Worm (Caenorhabditis elegans): Measurements from ENCODE around the gene znf-622.

Gene znf-622

ce11 chrIII:6355359-6355758, 26.1 kb upstream of the znf-622 start:
- TF ChIP-seq akir-1 (GFP tag; optimal IDR thresholded peaks at IDR 0.05) (no peak), fkh-3 (tag; optimal IDR thresholded peaks at IDR 0.05) (no peak), die-1 (tag; optimal IDR thresholded peaks at IDR 0.05) (no peak), pbrm-1 (GFP tag; IDR thresholded peaks at IDR 0.05) (no peak), B0019.2 (GFP tag; conservative IDR thresholded peaks at IDR 0.05) (no peak), rpc-1 (optimal IDR thresholded peaks at IDR 0.05) (no peak), rpc-1 (tag; optimal IDR thresholded peaks at IDR 0.05) (no peak)

DNA sequence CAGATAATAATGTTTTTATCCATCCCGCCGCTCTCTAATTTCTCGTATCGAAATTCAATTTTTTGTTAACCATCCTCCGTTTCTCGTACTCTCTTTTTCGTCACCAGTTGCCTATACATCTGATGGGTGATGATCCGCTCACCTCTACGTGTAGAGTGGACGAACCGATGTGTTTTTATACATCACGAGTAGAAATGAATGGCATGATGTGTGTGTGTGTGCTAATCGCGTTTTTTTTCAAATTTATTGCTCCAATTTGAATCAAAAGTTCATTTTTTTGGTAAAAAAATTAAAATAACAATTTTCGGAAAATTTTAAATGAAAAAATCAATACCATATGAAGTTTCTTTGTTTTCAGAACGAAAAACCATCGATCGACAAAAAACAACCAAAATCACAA, 25.4 kb upstream of the znf-622 start:
- TF ChIP-seq F55B11.4 (tag; optimal IDR thresholded peaks at IDR 0.05; ENCODE audit: borderline replicate concordance, insufficient read depth): no peak
- TF ChIP-seq somi-1 (GFP tag; optimal IDR thresholded peaks at IDR 0.05): no peak
- 0 out of 2 replicates have a peak, but pooled peaks have one; percentile 19 for TF ChIP-seq cebp-1 (GFP tag; IDR thresholded peaks at IDR 0.05)
- no peak for TF ChIP-seq cebp-1 (tag; optimal IDR thresholded peaks at IDR 0.05)
- no peak for TF ChIP-seq bed-1 (GFP tag; IDR thresholded peaks at IDR 0.05)

- no peak for TF ChIP-seq egl-44 (GFP tag; IDR thresholded peaks at IDR 0.05)
- TF ChIP-seq cebp-1 (GFP tag; IDR thresholded peaks at IDR 0.05): no peak
- TF ChIP-seq cebp-1 (tag; optimal IDR thresholded peaks at IDR 0.05): no peak
- TF ChIP-seq snpc-1.1 (tag; optimal IDR thresholded peaks at IDR 0.05; ENCODE audit: insufficient read depth): no peak
- no peak for TF ChIP-seq B0019.2 (GFP tag; conservative IDR thresholded peaks at IDR 0.05)
- TF ChIP-seq nfyb-1 (GFP tag; IDR thresholded peaks at IDR 0.05): no peak
- TF ChIP-seq akir-1 (GFP tag; optimal IDR thresholded peaks at IDR 0.05): no peak
- TF ChIP-seq K12H6.12 (tag; optimal IDR thresholded peaks at IDR 0.05): no peak
- no peak for TF ChIP-seq F52B5.7 (tag; optimal IDR thresholded peaks at IDR 0.05)
- no peak for TF ChIP-seq mxl-1 (tag; optimal IDR thresholded peaks at IDR 0.05)
- no peak for TF ChIP-seq T07F8.4 (tag; optimal IDR thresholded peaks at IDR 0.05)
- TF ChIP-seq nhr-120 (GFP tag; IDR thresholded peaks at IDR 0.05): no peak
- no peak for TF ChIP-seq atf-7 (tag; optimal IDR thresholded peaks at IDR 0.05)
- TF ChIP-seq him-1 (tag; optimal IDR thresholded peaks at IDR 0.05): no peak
- no peak for TF ChIP-seq nhr-80 (tag; optimal IDR thresholded peaks at IDR 0.05)
- no peak for TF ChIP-seq unc-130 (GFP tag; optimal IDR thresholded peaks at IDR 0.05)
- TF ChIP-seq Y56A3A.18 (GFP tag; IDR thresholded peaks at IDR 0.05): no peak
- TF ChIP-seq nfya-1 (tag; optimal IDR thresholded peaks at IDR 0.05; ENCODE audit: borderline replicate concordance, insufficient read depth): no peak
- TF ChIP-seq tbp1 (GFP tag; optimal IDR thresholded peaks at IDR 0.05): no peak
- TF ChIP-seq madf-3 (GFP tag; IDR thresholded peaks at IDR 0.05): no peak
These were observed 24.7 kb upstream of the znf-622 start for ce11 chrIII:6356764-6357163.

- no peak for TF ChIP-seq Y56A3A.18 (GFP tag; IDR thresholded peaks at IDR 0.05)
- no peak for TF ChIP-seq snpc-3.4 (tag; optimal IDR thresholded peaks at IDR 0.05)
- no peak for TF ChIP-seq F22D6.2 (tag; optimal IDR thresholded peaks at IDR 0.05)
- TF ChIP-seq bed-2 (GFP tag; IDR thresholded peaks at IDR 0.05): no peak
- no peak for TF ChIP-seq dox-1 (GFP tag; IDR thresholded peaks at IDR 0.05)
- no peak for TF ChIP-seq repo-1 (tag; optimal IDR thresholded peaks at IDR 0.05)
- TF ChIP-seq ets-4 (GFP tag; optimal IDR thresholded peaks at IDR 0.05): no peak
- TF ChIP-seq pha-4 (tag; optimal IDR thresholded peaks at IDR 0.05): no peak
- no peak for TF ChIP-seq athp-1 (tag; optimal IDR thresholded peaks at IDR 0.05)
- no peak for TF ChIP-seq nhr-179 (tag; optimal IDR thresholded peaks at IDR 0.05)
- no peak for TF ChIP-seq egl-18 (GFP tag; IDR thresholded peaks at IDR 0.05)
- no peak for TF ChIP-seq Y67H2A.10 (GFP tag; conservative IDR thresholded peaks at IDR 0.05)
- TF ChIP-seq C17E4.6 (GFP tag; IDR thresholded peaks at IDR 0.05): no peak
- TF ChIP-seq ccch-3 (GFP tag; optimal IDR thresholded peaks at IDR 0.05): no peak
- no peak for TF ChIP-seq fkh-3 (tag; optimal IDR thresholded peaks at IDR 0.05)
- no peak for TF ChIP-seq hrde-1 (tag; optimal IDR thresholded peaks at IDR 0.05; ENCODE audit: borderline replicate concordance)
- TF ChIP-seq hmg-1.2 (GFP tag; IDR thresholded peaks at IDR 0.05): no peak
- no peak for TF ChIP-seq tbx-9 (tag; optimal IDR thresholded peaks at IDR 0.05; ENCODE audit: borderline replicate concordance)
These were observed 22.7 kb upstream of the znf-622 start for ce11 chrIII:6358704-6359103.

All from whole organism, young adult.